Worm (Caenorhabditis elegans) whole organism, mixed stage, embryonic: ENCODE measurements around the gene C01B10.7.

Experiments
- M03D4.4 ChIP-seq: sonication (generic microtip); optimal IDR thresholded peaks from 2 replicates; lab custom pipeline; 2017; ENCODE audit warnings: mild to moderate bottlenecking, missing genetic modification characterization, missing compliant biosample characterization
- bed-3 ChIP-seq: fragments of 200-800 bp; sonication (Bioruptor generic); optimal IDR thresholded peaks from 3 replicates; lab custom pipeline; 2018; ENCODE audit warnings: mild to moderate bottlenecking, missing genetic modification characterization, moderate library complexity, missing compliant biosample characterization
- ceh-39 ChIP-seq: fragments of 150-350 bp; optimal IDR thresholded peaks from 2 replicates; lab custom pipeline; 2014; ENCODE audit warnings: missing biosample characterization, missing genetic modification characterization
- ceh-43 ChIP-seq: fragments of 200-800 bp; sonication (Bioruptor generic); optimal IDR thresholded peaks from 2 replicates; lab custom pipeline; 2018; ENCODE audit warnings: mild to moderate bottlenecking, missing genetic modification characterization, moderate library complexity, missing compliant biosample characterization
- ceh-83 ChIP-seq: fragments of 200-800 bp; sonication (Bioruptor generic); optimal IDR thresholded peaks from 2 replicates; lab custom pipeline; 2018; ENCODE audit warnings: mild to moderate bottlenecking, missing genetic modification characterization, missing compliant biosample characterization
- ces-1 ChIP-seq: fragments of 150-350 bp; optimal IDR thresholded peaks from 2 replicates; lab custom pipeline; 2014; ENCODE audit warnings: missing biosample characterization, missing genetic modification reagents, missing genetic modification characterization
- cnd-1 ChIP-seq: fragments of 200-800 bp; sonication (Bioruptor generic); optimal IDR thresholded peaks from 2 replicates; lab custom pipeline; 2018; ENCODE audit warnings: mild to moderate bottlenecking, missing genetic modification characterization, missing compliant biosample characterization
- drap-1 ChIP-seq: fragments of 200-800 bp; sonication (Bioruptor generic); optimal IDR thresholded peaks from 3 replicates; lab custom pipeline; 2018; ENCODE audit warnings: mild to moderate bottlenecking, missing genetic modification characterization, missing compliant biosample characterization
- elt-1 ChIP-seq: sonication (generic microtip); optimal IDR thresholded peaks from 2 replicates; lab custom pipeline; 2017; ENCODE audit warnings: missing genetic modification characterization, mild to moderate bottlenecking, missing compliant biosample characterization, antibody characterized with exemption, moderate library complexity, borderline replicate concordance; ENCODE audit not compliant: insufficient read depth
- elt-3 ChIP-seq: fragments of 150-350 bp; optimal IDR thresholded peaks from 2 replicates; lab custom pipeline; 2014; ENCODE audit warnings: missing biosample characterization, missing genetic modification characterization
- flh-1 ChIP-seq: fragments of 200-800 bp; sonication (Bioruptor generic); optimal IDR thresholded peaks from 2 replicates; lab custom pipeline; 2018; ENCODE audit warnings: mild to moderate bottlenecking, missing genetic modification characterization, moderate library complexity, missing compliant biosample characterization
- ham-2 ChIP-seq: fragments of 200-800 bp; sonication (Bioruptor generic); optimal IDR thresholded peaks from 2 replicates; lab custom pipeline; 2018; ENCODE audit warnings: mild to moderate bottlenecking, missing genetic modification characterization, missing compliant biosample characterization
- hlh-1 ChIP-seq: fragments of 150-350 bp; optimal IDR thresholded peaks from 2 replicates; lab custom pipeline; 2014; ENCODE audit warnings: missing biosample characterization, missing genetic modification reagents, missing genetic modification characterization
- lin-13 ChIP-seq: fragments of 150-350 bp; optimal IDR thresholded peaks from 2 replicates; lab custom pipeline; 2014; ENCODE audit warnings: missing biosample characterization, missing genetic modification characterization
- lin-32 ChIP-seq: fragments of 200-800 bp; sonication (Bioruptor generic); optimal IDR thresholded peaks from 2 replicates; lab custom pipeline; 2018; ENCODE audit warnings: mild to moderate bottlenecking, missing genetic modification characterization, missing compliant biosample characterization
- lsy-2 ChIP-seq: fragments of 150-350 bp; optimal IDR thresholded peaks from 2 replicates; lab custom pipeline; 2014; ENCODE audit warnings: missing biosample characterization, missing genetic modification characterization
- mep-1 ChIP-seq: fragments of 150-350 bp; optimal IDR thresholded peaks from 2 replicates; lab custom pipeline; 2017; ENCODE audit warnings: missing biosample characterization, missing genetic modification reagents, missing genetic modification characterization, inconsistent platforms
- mls-2 ChIP-seq: sonication (generic microtip); optimal IDR thresholded peaks from 2 replicates; lab custom pipeline; 2016; ENCODE audit warnings: mild to moderate bottlenecking, missing genetic modification characterization, moderate library complexity, missing compliant biosample characterization
- nhr-12 ChIP-seq: fragments of 150-350 bp; optimal IDR thresholded peaks from 2 replicates; lab custom pipeline; 2014; ENCODE audit warnings: missing biosample characterization, missing genetic modification characterization
- nhr-2 ChIP-seq: fragments of 150-350 bp; optimal IDR thresholded peaks from 2 replicates; lab custom pipeline; 2014; ENCODE audit warnings: missing biosample characterization, missing genetic modification characterization
- nhr-237 ChIP-seq: fragments of 150-350 bp; optimal IDR thresholded peaks from 2 replicates; lab custom pipeline; 2014; ENCODE audit warnings: missing biosample characterization, missing genetic modification characterization
- nhr-28 ChIP-seq: fragments of 150-350 bp; optimal IDR thresholded peaks from 2 replicates; lab custom pipeline; 2014; ENCODE audit warnings: missing biosample characterization, missing genetic modification characterization
- nhr-76 ChIP-seq: sonication (generic microtip); optimal IDR thresholded peaks from 2 replicates; lab custom pipeline; 2017; ENCODE audit warnings: missing biosample characterization, missing genetic modification characterization
- pha-4 ChIP-seq: fragments of 150-350 bp; optimal IDR thresholded peaks from 2 replicates; lab custom pipeline; 2018; ENCODE audit warnings: missing biosample characterization, missing genetic modification reagents, missing genetic modification characterization
- sem-2 ChIP-seq: fragments of 200-800 bp; sonication (Bioruptor generic); optimal IDR thresholded peaks from 2 replicates; lab custom pipeline; 2018; ENCODE audit warnings: mild to moderate bottlenecking, missing genetic modification characterization, missing compliant biosample characterization
- snpc-4 ChIP-seq: fragments of 150-350 bp; optimal IDR thresholded peaks from 2 replicates; lab custom pipeline; 2014; ENCODE audit warnings: missing biosample characterization, missing genetic modification characterization
- sptf-1 ChIP-seq: sonication (generic microtip); optimal IDR thresholded peaks from 2 replicates; lab custom pipeline; 2017; ENCODE audit warnings: mild to moderate bottlenecking, missing genetic modification characterization, moderate library complexity, missing compliant biosample characterization
- tbx-8 ChIP-seq: fragments of 200-800 bp; sonication (Bioruptor generic); optimal IDR thresholded peaks from 2 replicates; lab custom pipeline; 2018; ENCODE audit warnings: mild to moderate bottlenecking, missing genetic modification characterization, moderate library complexity, missing compliant biosample characterization
- unc-120 ChIP-seq: sonication (generic microtip); optimal IDR thresholded peaks from 2 replicates; lab custom pipeline; 2017; ENCODE audit warnings: missing genetic modification characterization, missing compliant biosample characterization; ENCODE audit not compliant: poor library complexity, severe bottlenecking
- unc-39 ChIP-seq: fragments of 150-350 bp; optimal IDR thresholded peaks from 2 replicates; lab custom pipeline; 2014; ENCODE audit warnings: missing biosample characterization, missing genetic modification characterization
- unc-62 ChIP-seq: fragments of 150-350 bp; optimal IDR thresholded peaks from 2 replicates; lab custom pipeline; 2014; ENCODE audit warnings: missing biosample characterization, missing genetic modification reagents, missing genetic modification characterization
- zip-8 ChIP-seq: fragments of 150-350 bp; optimal IDR thresholded peaks from 2 replicates; lab custom pipeline; 2014; ENCODE audit warnings: missing biosample characterization, missing genetic modification characterization

C01B10.7 gene

ce11 chrIV:6621252-6621651 is 17.1 kb upstream of the C01B10.7 start, which contains the start of gene C01B10.3:
C01B10.3 (minus strand) TSS chrIV:6621352.
- no peak for TF ChIP-seq lin-13 (tag; lab: Kevin White, UChicago)
- TF ChIP-seq ceh-83 (GFP tag; lab: Kevin White, UChicago): no peak
- TF ChIP-seq nhr-28 (tag; lab: Kevin White, UChicago): no peak
- no peak for TF ChIP-seq mep-1 (tag; lab: Kevin White, UChicago)
- no peak for TF ChIP-seq flh-1 (GFP tag; lab: Kevin White, UChicago)
- TF ChIP-seq ces-1 (GFP tag; lab: Kevin White, UChicago): no peak
- no peak for TF ChIP-seq drap-1 (GFP tag; lab: Kevin White, UChicago)
- no peak for TF ChIP-seq sptf-1 (tag; lab: Kevin White, UChicago)
- no peak for TF ChIP-seq nhr-2 (tag; lab: Kevin White, UChicago)
- no peak for TF ChIP-seq elt-1 (tag; lab: Kevin White, UChicago)
- no peak for TF ChIP-seq lin-32
- TF ChIP-seq bed-3 (GFP tag; lab: Kevin White, UChicago): no peak
- no peak for TF ChIP-seq unc-62 (GFP tag; lab: Kevin White, UChicago)
- no peak for TF ChIP-seq unc-120 (tag; lab: Kevin White, UChicago)
- no peak for TF ChIP-seq ham-2 (GFP tag; lab: Kevin White, UChicago)
- TF ChIP-seq cnd-1: no peak
- TF ChIP-seq nhr-237 (tag; lab: Kevin White, UChicago): no peak
- no peak for TF ChIP-seq mls-2 (tag; lab: Kevin White, UChicago)

ce11 chrIV:6622142-6622541 is 16.2 kb upstream of the C01B10.7 start:
- no peak for TF ChIP-seq ceh-43 (GFP tag; lab: Kevin White, UChicago)
- TF ChIP-seq pha-4: no peak
- no peak for TF ChIP-seq nhr-12
- no peak for TF ChIP-seq sptf-1 (tag; lab: Kevin White, UChicago)
- TF ChIP-seq tbx-8 (GFP tag; lab: Kevin White, UChicago): no peak
- no peak for TF ChIP-seq drap-1 (GFP tag; lab: Kevin White, UChicago)

- TF ChIP-seq sptf-1 (tag; lab: Kevin White, UChicago): no peak
- no peak for TF ChIP-seq lin-13 (tag; lab: Kevin White, UChicago)
- TF ChIP-seq nhr-12: no peak
- TF ChIP-seq ham-2 (GFP tag; lab: Kevin White, UChicago): no peak
- no peak for TF ChIP-seq sem-2 (GFP tag; lab: Kevin White, UChicago)
- no peak for TF ChIP-seq ces-1 (GFP tag; lab: Kevin White, UChicago)
- no peak for TF ChIP-seq zip-8 (tag; lab: Kevin White, UChicago)
- no peak for TF ChIP-seq nhr-28 (tag; lab: Kevin White, UChicago)
- no peak for TF ChIP-seq ceh-39 (tag; lab: Kevin White, UChicago)
- TF ChIP-seq pha-4: no peak
- no peak for TF ChIP-seq lsy-2 (tag; lab: Kevin White, UChicago)
- no peak for TF ChIP-seq elt-3 (tag; lab: Kevin White, UChicago)
- no peak for TF ChIP-seq snpc-4 (tag; lab: Kevin White, UChicago)
- no peak for TF ChIP-seq cnd-1
- no peak for TF ChIP-seq unc-39 (tag; lab: Kevin White, UChicago)
- no peak for TF ChIP-seq nhr-237 (tag; lab: Kevin White, UChicago)
- TF ChIP-seq tbx-8 (GFP tag; lab: Kevin White, UChicago): no peak
- TF ChIP-seq M03D4.4 (tag; lab: Kevin White, UChicago): no peak
- no peak for TF ChIP-seq hlh-1 (tag; lab: Kevin White, UChicago)
Observed at ce11 chrIV:6623390-6623789, 15.0 kb upstream of the C01B10.7 start, which contains the start of gene C01B10.44. C01B10.44 (plus strand) TSS chrIV:6623690.

ce11 chrIV:6627798-6628197 is 10.6 kb upstream of the C01B10.7 start, which contains the start of gene cest-5.2:
cest-5.2 (minus strand) TSS chrIV:6627925.
- TF ChIP-seq M03D4.4 (tag; lab: Kevin White, UChicago) (no peak), lin-32 (no peak), ceh-83 (GFP tag; lab: Kevin White, UChicago) (no peak), nhr-76 (no peak), lin-13 (tag; lab: Kevin White, UChicago) (no peak), flh-1 (GFP tag; lab: Kevin White, UChicago) (no peak), unc-120 (tag; lab: Kevin White, UChicago) (no peak), sptf-1 (tag; lab: Kevin White, UChicago) (no peak), nhr-2 (tag; lab: Kevin White, UChicago) (no peak)
